Worm (Caenorhabditis elegans): ENCODE data around the gene C34C12.8.

ce11 chrIII:3461403-3461802 is 1.2 kb downstream of the C34C12.8 start, which contains the start of gene pph-6:
- TF ChIP-seq egl-27 (tag; optimal IDR thresholded peaks at IDR 0.05) = no peak
- no peak for TF ChIP-seq ceh-82 (tag; optimal IDR thresholded peaks at IDR 0.05)
- no peak for TF ChIP-seq nhr-11 (tag; optimal IDR thresholded peaks at IDR 0.05)
- no peak for TF ChIP-seq elt-3 (tag; optimal IDR thresholded peaks at IDR 0.05)
- no peak for TF ChIP-seq unc-62 (GFP tag; optimal IDR thresholded peaks at IDR 0.05)
- no peak for TF ChIP-seq Y55F3AM.14 (GFP tag; optimal IDR thresholded peaks at IDR 0.05)
- no peak for TF ChIP-seq lin-13 (GFP tag; optimal IDR thresholded peaks at IDR 0.05)
- TF ChIP-seq nhr-10 (tag; optimal IDR thresholded peaks at IDR 0.05) = no peak

Data from whole organism, L2 larva.